Fruit fly (Drosophila melanogaster) whole organism, embryonic: ENCODE measurements around the gene Cul5.

Experiments
- ATbp ChIP-seq: fragments of 200-800 bp; sonication (Bioruptor generic); optimal IDR thresholded peaks from 2 replicates; lab custom pipeline; 2017; ENCODE audit warnings: missing biosample characterization, mild to moderate bottlenecking, missing genetic modification characterization, missing genetic modification reagents
- CG13123 ChIP-seq: fragments of 200-800 bp; sonication (Bioruptor generic); optimal IDR thresholded peaks from 2 replicates; lab custom pipeline; 2016; ENCODE audit warnings: missing biosample characterization, missing genetic modification characterization
- CG15479 ChIP-seq: fragments of 200-800 bp; sonication (Bioruptor generic); optimal IDR thresholded peaks from 3 replicates; lab custom pipeline; 2019; ENCODE audit warnings: missing biosample characterization, mild to moderate bottlenecking, missing genetic modification characterization, moderate library complexity
- CG15601 ChIP-seq: fragments of 200-800 bp; sonication (Bioruptor generic); optimal IDR thresholded peaks from 3 replicates; lab custom pipeline; 2019; ENCODE audit warnings: missing biosample characterization, mild to moderate bottlenecking, missing genetic modification characterization, moderate library complexity
- CG15696 ChIP-seq: fragments of 200-800 bp; sonication (Bioruptor generic); optimal IDR thresholded peaks from 2 replicates; lab custom pipeline; 2019; ENCODE audit warnings: missing biosample characterization, mild to moderate bottlenecking, missing genetic modification characterization, moderate library complexity
- CG17568 ChIP-seq: fragments of 200-800 bp; sonication (Bioruptor generic); optimal IDR thresholded peaks from 2 replicates; lab custom pipeline; 2018; ENCODE audit warnings: missing biosample characterization, mild to moderate bottlenecking, missing genetic modification characterization, moderate library complexity
- CG2202 ChIP-seq: fragments of 200-800 bp; sonication (Bioruptor generic); optimal IDR thresholded peaks from 2 replicates; lab custom pipeline; 2018; ENCODE audit warnings: missing biosample characterization, mild to moderate bottlenecking, missing genetic modification characterization
- CG2712 ChIP-seq: fragments of 200-800 bp; optimal IDR thresholded peaks from 3 replicates; lab custom pipeline; 2019; ENCODE audit warnings: missing biosample characterization, mild to moderate bottlenecking, missing genetic modification characterization, moderate library complexity
- CG2875 ChIP-seq: fragments of 200-800 bp; sonication (Bioruptor generic); optimal IDR thresholded peaks from 2 replicates; lab custom pipeline; 2017; ENCODE audit warnings: missing biosample characterization, mild to moderate bottlenecking, missing genetic modification characterization, missing genetic modification reagents
- CG31365 ChIP-seq: fragments of 200-800 bp; sonication (Bioruptor generic); optimal IDR thresholded peaks from 2 replicates; lab custom pipeline; 2018; ENCODE audit warnings: missing biosample characterization, mild to moderate bottlenecking, missing genetic modification characterization
- CG4360 ChIP-seq: fragments of 200-800 bp; sonication (Bioruptor generic); IDR thresholded peaks from 2 replicates; pipeline ENCODE4 v1.3.6; 2022; ENCODE audit warnings: missing biosample characterization, missing genetic modification characterization
- CG6813 ChIP-seq: fragments of 200-800 bp; sonication (Bioruptor generic); optimal IDR thresholded peaks from 2 replicates; lab custom pipeline; 2017; ENCODE audit warnings: missing biosample characterization, missing genetic modification characterization, mild to moderate bottlenecking, moderate library complexity, missing genetic modification reagents
- CG7745 ChIP-seq: fragments of 200-800 bp; sonication (Bioruptor generic); optimal IDR thresholded peaks from 2 replicates; lab custom pipeline; 2018; ENCODE audit warnings: missing biosample characterization, mild to moderate bottlenecking, missing genetic modification characterization, moderate library complexity
- CG8290 ChIP-seq, 3 experiments: fragments of 200-800 bp; sonication (Bioruptor generic); optimal IDR thresholded peaks; 2 replicates each; lab custom pipeline; 2016 to 2019; ENCODE audit warnings: missing biosample characterization in 3 of 3, missing genetic modification characterization in 3 of 3, mild to moderate bottlenecking in 2 of 3, moderate library complexity in 1 of 3
- CG8924 ChIP-seq: fragments of 200-800 bp; optimal IDR thresholded peaks from 3 replicates; lab custom pipeline; 2019; ENCODE audit warnings: missing biosample characterization, mild to moderate bottlenecking, missing genetic modification characterization, moderate library complexity
- CTCF ChIP-seq: fragments of 200-800 bp; sonication (Bioruptor generic); optimal IDR thresholded peaks from 2 replicates; lab custom pipeline; 2017; ENCODE audit warnings: missing biosample characterization, mild to moderate bottlenecking, missing genetic modification characterization, moderate library complexity
- Camta ChIP-seq: fragments of 200-800 bp; sonication (Bioruptor generic); optimal IDR thresholded peaks from 2 replicates; lab custom pipeline; 2016; ENCODE audit warnings: missing biosample characterization, missing genetic modification characterization
- CrebB ChIP-seq: fragments of 200-800 bp; sonication (Bioruptor generic); optimal IDR thresholded peaks from 3 replicates; lab custom pipeline; 2018; ENCODE audit warnings: missing biosample characterization, mild to moderate bottlenecking, missing genetic modification characterization
- Dip2 ChIP-seq: fragments of 200-800 bp; sonication (Bioruptor generic); IDR thresholded peaks from 2 replicates; pipeline ENCODE4 v1.3.6; 2022; ENCODE audit warnings: missing biosample characterization, missing genetic modification characterization
- Dip3 ChIP-seq: fragments of 200-800 bp; sonication (Bioruptor generic); optimal IDR thresholded peaks from 3 replicates; lab custom pipeline; 2016; ENCODE audit warnings: missing biosample characterization, missing genetic modification characterization
- Drgx ChIP-seq: fragments of 200-800 bp; sonication (Bioruptor generic); IDR thresholded peaks from 2 replicates; pipeline ENCODE4 v1.3.6; 2022; ENCODE audit warnings: missing biosample characterization, missing genetic modification characterization
- HHEX ChIP-seq: fragments of 200-800 bp; sonication (Bioruptor generic); optimal IDR thresholded peaks from 3 replicates; lab custom pipeline; 2017; ENCODE audit warnings: missing biosample characterization, mild to moderate bottlenecking, missing genetic modification characterization, missing genetic modification reagents
- HLHmδ ChIP-seq: fragments of 200-800 bp; sonication (Bioruptor generic); optimal IDR thresholded peaks from 2 replicates; lab custom pipeline; 2018; ENCODE audit warnings: missing biosample characterization, mild to moderate bottlenecking, missing genetic modification characterization, moderate library complexity
- HmgD ChIP-seq: fragments of 200-800 bp; sonication (Bioruptor generic); optimal IDR thresholded peaks from 3 replicates; lab custom pipeline; 2016; ENCODE audit warnings: missing biosample characterization, missing genetic modification characterization
- Hr78 ChIP-seq, 2 experiments: fragments of 200-800 bp in 1 of 2; fragments of >200 bp in 1 of 2; sonication (Bioruptor generic) in 1 of 2; optimal IDR thresholded peaks; 2 replicates each; lab custom pipeline; 2017 to 2019; ENCODE audit warnings: missing biosample characterization in 2 of 2, missing genetic modification characterization in 2 of 2, mild to moderate bottlenecking in 1 of 2, moderate library complexity in 1 of 2
- Neu2 ChIP-seq: fragments of 200-800 bp; sonication (Bioruptor generic); optimal IDR thresholded peaks from 3 replicates; lab custom pipeline; 2016; ENCODE audit warnings: missing biosample characterization, missing genetic modification characterization, borderline replicate concordance
- PHDP ChIP-seq: fragments of 200-800 bp; sonication (Bioruptor generic); optimal IDR thresholded peaks from 3 replicates; lab custom pipeline; 2018; ENCODE audit warnings: missing biosample characterization, mild to moderate bottlenecking, missing genetic modification characterization, moderate library complexity
- Sry-β ChIP-seq: fragments of 200-800 bp; sonication (Bioruptor generic); optimal IDR thresholded peaks from 2 replicates; lab custom pipeline; 2018; ENCODE audit warnings: missing biosample characterization, mild to moderate bottlenecking, missing genetic modification characterization, moderate library complexity
- Sry-δ ChIP-seq: fragments of 200-800 bp; sonication (Bioruptor generic); optimal IDR thresholded peaks from 2 replicates; lab custom pipeline; 2016; ENCODE audit warnings: missing biosample characterization, missing genetic modification characterization
- aop ChIP-seq: fragments of 200-800 bp; sonication (Bioruptor generic); IDR thresholded peaks from 2 replicates; pipeline ENCODE4 v1.3.6; 2022; ENCODE audit warnings: missing biosample characterization, missing genetic modification characterization
- bsh ChIP-seq, 2 experiments: fragments of 200-800 bp; sonication (Bioruptor generic); optimal IDR thresholded peaks; 2 replicates each; lab custom pipeline; 2017 to 2018; ENCODE audit warnings: mild to moderate bottlenecking in 2 of 2, missing biosample characterization in 2 of 2, missing genetic modification characterization in 2 of 2, moderate library complexity in 1 of 2
- cg ChIP-seq: fragments of 200-800 bp; sonication (Bioruptor generic); optimal IDR thresholded peaks from 3 replicates; lab custom pipeline; 2019; ENCODE audit warnings: missing biosample characterization, mild to moderate bottlenecking, missing genetic modification characterization, moderate library complexity
- crc ChIP-seq: fragments of 200-800 bp; sonication (Bioruptor generic); optimal IDR thresholded peaks from 2 replicates; lab custom pipeline; 2016; ENCODE audit warnings: missing biosample characterization, missing genetic modification characterization
- crol ChIP-seq: fragments of 200-800 bp; sonication (Bioruptor generic); IDR thresholded peaks from 2 replicates; pipeline ENCODE4 v1.3.6; 2022; ENCODE audit warnings: missing biosample characterization, missing genetic modification characterization
- grn ChIP-seq: fragments of 200-800 bp; sonication (Bioruptor generic); optimal IDR thresholded peaks from 3 replicates; lab custom pipeline; 2017; ENCODE audit warnings: missing biosample characterization, missing genetic modification characterization
- oc ChIP-seq: fragments of 200-800 bp; sonication (Bioruptor generic); optimal IDR thresholded peaks from 2 replicates; lab custom pipeline; 2018; ENCODE audit warnings: missing biosample characterization, mild to moderate bottlenecking, missing genetic modification characterization, moderate library complexity
- onecut ChIP-seq: fragments of 200-800 bp; sonication (Bioruptor generic); IDR thresholded peaks from 2 replicates; pipeline ENCODE4 v1.3.6; 2022; ENCODE audit warnings: missing biosample characterization, missing genetic modification characterization
- org-1 ChIP-seq: fragments of 200-800 bp; sonication (Bioruptor generic); optimal IDR thresholded peaks from 2 replicates; lab custom pipeline; 2017; ENCODE audit warnings: missing biosample characterization, missing genetic modification characterization
- pzg ChIP-seq: fragments of 200-800 bp; sonication (Bioruptor generic); optimal IDR thresholded peaks from 3 replicates; lab custom pipeline; 2018; ENCODE audit warnings: missing biosample characterization, mild to moderate bottlenecking, missing genetic modification characterization, moderate library complexity
- row ChIP-seq: fragments of 200-800 bp; sonication (Bioruptor generic); IDR thresholded peaks from 3 replicates; pipeline ENCODE4 v1.3.6; 2022; ENCODE audit warnings: missing biosample characterization, missing genetic modification characterization
- sc ChIP-seq, 3 experiments: fragments of >200 bp in 2 of 3; fragments of 200-800 bp in 1 of 3; sonication (Bioruptor generic) in 1 of 3; optimal IDR thresholded peaks; 2 replicates in 2 of 3; 3 replicates in 1 of 3; lab custom pipeline; 2017; ENCODE audit warnings: mild to moderate bottlenecking in 1 of 3, missing biosample characterization in 1 of 3, missing genetic modification characterization in 1 of 3, missing genetic modification reagents in 1 of 3
- stwl ChIP-seq: fragments of 200-800 bp; sonication (Bioruptor generic); optimal IDR thresholded peaks from 3 replicates; lab custom pipeline; 2018; ENCODE audit warnings: missing biosample characterization, mild to moderate bottlenecking, missing genetic modification characterization, moderate library complexity
- tap ChIP-seq: fragments of 200-800 bp; optimal IDR thresholded peaks from 3 replicates; lab custom pipeline; 2019; ENCODE audit warnings: missing biosample characterization, mild to moderate bottlenecking, missing genetic modification characterization, moderate library complexity
- tio ChIP-seq: fragments of 200-800 bp; sonication (Bioruptor generic); optimal IDR thresholded peaks from 2 replicates; lab custom pipeline; 2017; ENCODE audit warnings: missing biosample characterization, missing genetic modification characterization, inconsistent platforms
- zen ChIP-seq: fragments of 200-800 bp; sonication (Bioruptor generic); optimal IDR thresholded peaks from 3 replicates; lab custom pipeline; 2018; ENCODE audit warnings: missing biosample characterization, mild to moderate bottlenecking, missing genetic modification characterization, moderate library complexity

Gene Cul5

dm6 chr3R:29083459-29084457 is 21.0 kb upstream of the Cul5 start:
- no peak for TF ChIP-seq crc (GFP tag; lab: Kevin White, UChicago)
- peak; percentile 25 for TF ChIP-seq stwl (tag; lab: Kevin White, UChicago)
- TF ChIP-seq CG15601 (tag; lab: Kevin White, UChicago): peak; percentile 38
- peak; percentile 27 for TF ChIP-seq tap
- peak; percentile 1 for TF ChIP-seq Camta
- no peak for TF ChIP-seq Sry-δ
- TF ChIP-seq Dip2: no peak
- peak; percentile 29 for TF ChIP-seq CTCF (GFP tag; lab: Kevin White, UChicago)
- peak; percentile 20; the same call in 1 of the 2 replicates for TF ChIP-seq onecut (GFP tag; lab: Robert Waterston, UW)
- TF ChIP-seq HHEX (GFP tag; lab: Kevin White, UChicago): peak; percentile 14
- TF ChIP-seq oc (tag; lab: Kevin White, UChicago): peak; percentile 32
- TF ChIP-seq HmgD (GFP tag; lab: Kevin White, UChicago): no peak
- peak; percentile 38 for TF ChIP-seq CG13123
- TF ChIP-seq PHDP (tag; lab: Kevin White, UChicago): peak; percentile 5
- TF ChIP-seq ATbp: peak; percentile 70
- peak; percentile 35 for TF ChIP-seq Sry-β (GFP tag; lab: Kevin White, UChicago)
- peak; percentile 29; the same call in 1 of the 2 replicates for TF ChIP-seq crol (GFP tag; lab: Robert Waterston, UW)
- peak; percentile 6 for TF ChIP-seq CG15696 (tag; lab: Kevin White, UChicago)
- TF ChIP-seq Neu2 (GFP tag; lab: Kevin White, UChicago): no peak
- 0 out of 2 replicates have a peak, but pooled peaks have one; percentile 3 for TF ChIP-seq aop (GFP tag; lab: Robert Waterston, UW)
- TF ChIP-seq CG8290 (GFP tag; optimal IDR thresholded peaks at IDR 0.05; lab: Kevin White, UChicago): no peak
- peak; percentile 9 to 10 for TF ChIP-seq CG8290 (tag; optimal IDR thresholded peaks at IDR 0.05; lab: Kevin White, UChicago)
- no peak for TF ChIP-seq Dip3 (GFP tag; lab: Kevin White, UChicago)
- TF ChIP-seq cg (GFP tag; lab: Kevin White, UChicago): peak; percentile 81
- peak; percentile 30 for TF ChIP-seq CG17568 (GFP tag; lab: Kevin White, UChicago)
- peak in 1 of 2 experiments; percentile 22 for TF ChIP-seq Hr78 (GFP tag; optimal IDR thresholded peaks at IDR 0.05; lab: Kevin White, UChicago)
- peak; percentile 70 for TF ChIP-seq HLHmδ (GFP tag; lab: Kevin White, UChicago)
- TF ChIP-seq CG8924 (tag; lab: Kevin White, UChicago): peak; percentile 32
- TF ChIP-seq CG2712: no peak
- peak; percentile 52 for TF ChIP-seq grn (GFP tag; lab: Kevin White, UChicago)
- peak; percentile 13 to 44 for TF ChIP-seq bsh (GFP tag; optimal IDR thresholded peaks at IDR 0.05; lab: Kevin White, UChicago)
- TF ChIP-seq Drgx (GFP tag; lab: Robert Waterston, UW): 0 out of 2 replicates have a peak, but pooled peaks have one; percentile 8
- TF ChIP-seq CG7745 (tag; lab: Kevin White, UChicago): peak; percentile 86
- peak; percentile 76 for TF ChIP-seq CG15479 (GFP tag; lab: Kevin White, UChicago)
- TF ChIP-seq row (GFP tag; lab: Robert Waterston, UW): 0 out of 3 replicates have a peak, but pooled peaks have one; percentile 8
- no peak for TF ChIP-seq sc (optimal IDR thresholded peaks at IDR 0.05; lab: Kevin White, UChicago)
- peak; percentile 6 for TF ChIP-seq sc (GFP tag; optimal IDR thresholded peaks at IDR 0.05; lab: Kevin White, UChicago)
- TF ChIP-seq CG6813 (GFP tag; lab: Kevin White, UChicago): peak; percentile 44
- TF ChIP-seq CrebB (tag; lab: Kevin White, UChicago): peak; percentile 17
- TF ChIP-seq CG4360 (GFP tag; lab: Robert Waterston, UW): 0 out of 2 replicates have a peak, but pooled peaks have one; percentile 24
- peak; percentile 13 for TF ChIP-seq org-1 (GFP tag; lab: Kevin White, UChicago)
- TF ChIP-seq CG2202 (tag; lab: Kevin White, UChicago): peak; percentile 51
- TF ChIP-seq CG2875 (GFP tag; lab: Kevin White, UChicago): peak; percentile 38
- peak; percentile 1 for TF ChIP-seq zen (tag; lab: Kevin White, UChicago)
- peak; percentile 1 for TF ChIP-seq CG31365
- TF ChIP-seq pzg (GFP tag; lab: Kevin White, UChicago): no peak
- no peak for TF ChIP-seq tio (GFP tag; lab: Kevin White, UChicago)
